Worm (Caenorhabditis elegans) whole organism, L4 larva: Measurements from ENCODE around the gene srt-16.

Experiments
- Y75B8A.6 ChIP-seq: fragments of 200-800 bp; sonication (Bioruptor generic); IDR thresholded peaks from 2 replicates; pipeline ENCODE4 v1.3.6; 2022; ENCODE audit warnings: missing genetic modification reagents, missing genetic modification characterization, missing compliant biosample characterization
- aly-2 ChIP-seq: sonication (generic microtip); optimal IDR thresholded peaks from 2 replicates; lab custom pipeline; 2018; ENCODE audit warnings: missing biosample characterization, missing genetic modification characterization
- egl-27 ChIP-seq: sonication (generic microtip); optimal IDR thresholded peaks from 3 replicates; lab custom pipeline; 2017; ENCODE audit warnings: missing biosample characterization, missing genetic modification reagents, missing genetic modification characterization
- egl-43 ChIP-seq: fragments of 200-800 bp; sonication (Bioruptor generic); IDR thresholded peaks from 2 replicates; pipeline ENCODE4 v1.3.6; 2022; ENCODE audit warnings: missing genetic modification reagents, missing genetic modification characterization, missing compliant biosample characterization
- hlh-30 ChIP-seq: sonication (generic microtip); optimal IDR thresholded peaks from 2 replicates; lab custom pipeline; 2017; ENCODE audit warnings: antibody characterized with exemption, mild to moderate bottlenecking, missing genetic modification characterization, missing compliant biosample characterization; ENCODE audit not compliant: insufficient read depth
- lsy-2 ChIP-seq, 2 experiments: fragments of 150-350 bp in 1 of 2; sonication (generic microtip) in 1 of 2; optimal IDR thresholded peaks; 2 replicates each; lab custom pipeline; 2014 to 2017; ENCODE audit warnings: missing biosample characterization in 2 of 2, missing genetic modification characterization in 2 of 2
- nhr-11 ChIP-seq: fragments of 150-350 bp; optimal IDR thresholded peaks from 2 replicates; lab custom pipeline; 2014; ENCODE audit warnings: missing biosample characterization, missing genetic modification characterization
- nhr-237 ChIP-seq: sonication (generic microtip); optimal IDR thresholded peaks from 2 replicates; lab custom pipeline; 2017; ENCODE audit warnings: missing biosample characterization, missing genetic modification characterization
- snpc-1.2 ChIP-seq: fragments of 200-800 bp; sonication (Bioruptor generic); IDR thresholded peaks from 2 replicates; pipeline ENCODE4 v1.3.6; 2022; ENCODE audit warnings: missing genetic modification reagents, missing genetic modification characterization, missing compliant biosample characterization
- unc-62 ChIP-seq, 3 experiments: fragments of 150-350 bp in 1 of 3; sonication (generic microtip); optimal IDR thresholded peaks in 2 of 3; peaks in 1 of 3; 1 replicate in 1 of 3; 2 replicates in 2 of 3; lab custom pipeline; 2014 to 2017; ENCODE audit warnings: missing biosample characterization in 3 of 3, missing genetic modification characterization in 3 of 3, missing genetic modification reagents in 3 of 3, missing genotype in 1 of 3
- vab-7 ChIP-seq: fragments of 200-800 bp; sonication (Bioruptor generic); IDR thresholded peaks from 2 replicates; pipeline ENCODE4 v1.3.6; 2022; ENCODE audit warnings: missing genetic modification reagents, missing genetic modification characterization, missing compliant biosample characterization

DNA sequence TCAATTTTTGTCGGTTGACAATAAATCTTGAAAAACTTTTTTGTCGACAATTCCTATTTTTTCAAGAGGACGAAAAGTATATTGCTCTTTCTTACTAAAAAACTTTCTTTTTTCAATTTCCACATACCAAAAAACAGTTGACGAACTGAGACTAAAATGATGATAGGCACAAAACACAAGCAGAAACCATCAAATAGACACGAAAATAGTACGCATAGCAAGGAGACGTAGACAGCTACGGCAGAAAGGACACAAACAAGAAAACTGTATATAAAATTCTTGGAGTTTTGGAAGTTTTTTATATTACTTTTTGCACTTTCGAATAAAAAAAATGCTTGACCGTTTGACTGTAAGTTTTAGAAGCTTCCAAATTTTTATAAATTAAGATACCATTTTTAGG lies 50.1 kb downstream of the srt-16 start, which contains the start of gene K12D9.1:
- TF ChIP-seq egl-43 (no peak), lsy-2 (tag; optimal IDR thresholded peaks at IDR 0.05; lab: Kevin White, UChicago) (no peak), unc-62 (GFP tag; optimal IDR thresholded peaks at IDR 0.05 in 1 of 2; lab: Kevin White, UChicago) (no peak), unc-62 (tag; optimal IDR thresholded peaks at IDR 0.05; lab: Kevin White, UChicago) (no peak), vab-7 (GFP tag; lab: Robert Waterston, UW) (no peak), hlh-30 (tag; lab: Kevin White, UChicago) (no peak), aly-2 (tag; lab: Kevin White, UChicago) (no peak), Y75B8A.6 (GFP tag; lab: Robert Waterston, UW) (no peak), nhr-11 (tag; lab: Kevin White, UChicago) (no peak), egl-27 (tag; lab: Kevin White, UChicago) (no peak), nhr-237 (no peak), snpc-1.2 (GFP tag; lab: Robert Waterston, UW) (no peak)
